Worm (Caenorhabditis elegans) whole organism, late embryonic: ENCODE measurements around the gene R05A10.7.

Experiments
- pha-2 ChIP-seq: sonication (generic microtip); optimal IDR thresholded peaks from 2 replicates; lab custom pipeline; 2017; ENCODE audit warnings: mild to moderate bottlenecking, missing genetic modification characterization, missing compliant biosample characterization
- unc-86 ChIP-seq: sonication (generic microtip); optimal IDR thresholded peaks from 2 replicates; lab custom pipeline; 2016; ENCODE audit warnings: missing genetic modification characterization, missing compliant biosample characterization

ce11 chrIV:14191919-14192318 is 29.2 kb upstream of the R05A10.7 start, which contains the start of gene K01G12.22:
- no peak for TF ChIP-seq pha-2 (tag; lab: Kevin White, UChicago)
- no peak for TF ChIP-seq unc-86 (tag; lab: Kevin White, UChicago)
